Worm (Caenorhabditis elegans): Measurements from ENCODE around the gene srbc-50.

srbc-50 gene

DNA sequence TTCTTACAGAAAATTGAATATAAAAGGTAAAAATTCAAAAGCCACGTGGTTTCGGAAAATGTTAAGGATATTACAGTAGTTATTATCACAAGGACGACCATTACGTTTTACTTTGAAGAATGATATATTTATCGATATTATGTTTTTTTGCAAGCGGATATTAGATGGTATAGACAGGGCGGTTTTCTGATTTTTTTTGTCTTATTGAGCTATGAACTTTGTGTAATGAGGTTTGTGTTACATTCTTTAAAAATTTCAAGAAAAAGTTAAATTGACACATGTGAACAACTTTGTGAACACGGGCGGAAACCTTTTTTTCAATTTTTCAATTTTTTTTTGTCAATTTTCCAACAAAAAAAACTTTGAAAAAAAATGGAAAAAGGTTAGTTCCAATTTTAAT lies at the start of gene srbc-50:
srbc-50 (minus strand) TSS at position 101 of the 400 bp plus-strand sequence.
- TF ChIP-seq pes-1 (GFP tag; IDR thresholded peaks at IDR 0.05) (no peak), tbx-37 (GFP tag; conservative IDR thresholded peaks at IDR 0.05) (no peak), ama-1 (optimal IDR thresholded peaks at IDR 0.05) (no peak), ets-7 (tag; optimal IDR thresholded peaks at IDR 0.05) (no peak), tra-4 (tag; optimal IDR thresholded peaks at IDR 0.05) (no peak), hmg-4 (GFP tag; optimal IDR thresholded peaks at IDR 0.05) (no peak), scrt-1 (GFP tag; IDR thresholded peaks at IDR 0.05) (no peak), ceh-36 (tag; optimal IDR thresholded peaks at IDR 0.05) (no peak), B0310.2 (tag; optimal IDR thresholded peaks at IDR 0.05) (no peak), ceh-13 (GFP tag; optimal IDR thresholded peaks at IDR 0.05) (no peak), sea-1 (GFP tag; conservative IDR thresholded peaks at IDR 0.05) (no peak), hmbx-1 (tag; optimal IDR thresholded peaks at IDR 0.05) (no peak), flt-1 (GFP tag; IDR thresholded peaks at IDR 0.05) (no peak), tbx-11 (GFP tag; IDR thresholded peaks at IDR 0.05) (no peak)

DNA sequence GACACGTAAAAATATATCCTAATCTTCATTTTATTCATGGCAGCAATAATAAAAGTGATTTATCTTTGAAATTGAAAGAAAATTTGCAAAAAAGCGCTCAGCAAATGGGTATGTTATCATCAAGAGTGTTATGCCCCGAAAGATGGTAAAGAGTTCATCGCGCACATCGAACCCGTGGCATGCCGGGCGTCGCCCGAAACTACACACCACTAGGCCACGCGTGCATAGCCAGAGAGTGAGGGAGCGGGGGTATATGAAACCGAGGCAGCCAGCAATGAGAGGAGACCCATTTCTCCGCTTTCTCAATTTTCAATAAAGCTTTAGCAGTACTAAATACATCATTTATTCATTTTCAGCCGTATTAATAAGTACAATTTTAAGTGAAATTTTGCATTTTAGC lies 49.0 kb upstream of the srbc-50 start:
- TF ChIP-seq F13C5.2 (tag; optimal IDR thresholded peaks at IDR 0.05), result peak; percentile 100
- peak; percentile 97 for TF ChIP-seq ets-7 (tag; optimal IDR thresholded peaks at IDR 0.05)
- peak; percentile 99 for TF ChIP-seq hmg-4 (GFP tag; optimal IDR thresholded peaks at IDR 0.05)
- TF ChIP-seq tbx-11 (GFP tag; IDR thresholded peaks at IDR 0.05), result peak; percentile 100
- TF ChIP-seq pes-1 (GFP tag; IDR thresholded peaks at IDR 0.05), result peak; percentile 99
- TF ChIP-seq hmbx-1 (tag; optimal IDR thresholded peaks at IDR 0.05), result peak; percentile 94
- peak; percentile 99 for TF ChIP-seq sea-1 (GFP tag; conservative IDR thresholded peaks at IDR 0.05)
- peak; percentile 100 for TF ChIP-seq tbx-37 (GFP tag; conservative IDR thresholded peaks at IDR 0.05)
- TF ChIP-seq ama-1 (optimal IDR thresholded peaks at IDR 0.05), result no peak
- peak; percentile 99 for TF ChIP-seq B0310.2 (tag; optimal IDR thresholded peaks at IDR 0.05)
- TF ChIP-seq hnd-1 (tag; optimal IDR thresholded peaks at IDR 0.05), result peak; percentile 96
- TF ChIP-seq aly-1 (tag; optimal IDR thresholded peaks at IDR 0.05), result peak; percentile 99
- peak; percentile 98 for TF ChIP-seq ceh-36 (tag; optimal IDR thresholded peaks at IDR 0.05)
- peak; percentile 98 for TF ChIP-seq tra-4 (tag; optimal IDR thresholded peaks at IDR 0.05)
- TF ChIP-seq flt-1 (GFP tag; IDR thresholded peaks at IDR 0.05), result peak; percentile 100
- TF ChIP-seq ceh-13 (GFP tag; optimal IDR thresholded peaks at IDR 0.05), result peak; percentile 99
- peak; percentile 100 for TF ChIP-seq scrt-1 (GFP tag; IDR thresholded peaks at IDR 0.05)

DNA sequence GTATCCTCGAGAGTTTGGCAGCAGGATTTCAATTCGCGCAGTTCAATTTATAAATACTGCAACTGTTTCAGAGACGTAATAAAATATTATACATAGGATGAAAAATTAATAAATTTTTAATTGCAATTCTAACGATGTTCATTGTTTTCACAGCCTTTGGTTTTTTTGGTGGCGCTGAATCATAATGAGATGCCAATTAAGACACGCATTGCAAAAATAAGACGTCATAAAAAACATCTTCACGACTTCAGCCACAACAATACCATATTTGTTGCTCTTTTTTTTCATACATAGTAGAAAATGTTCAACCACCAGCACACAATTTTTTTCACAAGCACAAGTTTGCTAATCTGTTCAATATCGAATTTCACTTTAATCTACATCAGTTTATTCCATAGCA lies 47.5 kb upstream of the srbc-50 start, which contains the start of gene str-56:
str-56 (plus strand) TSS at position 301 of the 400 bp plus-strand sequence.
- TF ChIP-seq tbx-11 (GFP tag; IDR thresholded peaks at IDR 0.05) (no peak), B0310.2 (tag; optimal IDR thresholded peaks at IDR 0.05) (no peak), tra-4 (tag; optimal IDR thresholded peaks at IDR 0.05) (no peak), ets-7 (tag; optimal IDR thresholded peaks at IDR 0.05) (no peak), flt-1 (GFP tag; IDR thresholded peaks at IDR 0.05) (no peak), pes-1 (GFP tag; IDR thresholded peaks at IDR 0.05) (no peak), tbx-37 (GFP tag; conservative IDR thresholded peaks at IDR 0.05) (no peak), hmg-4 (GFP tag; optimal IDR thresholded peaks at IDR 0.05) (no peak), aly-1 (tag; optimal IDR thresholded peaks at IDR 0.05) (no peak), sea-1 (GFP tag; conservative IDR thresholded peaks at IDR 0.05) (no peak)

DNA sequence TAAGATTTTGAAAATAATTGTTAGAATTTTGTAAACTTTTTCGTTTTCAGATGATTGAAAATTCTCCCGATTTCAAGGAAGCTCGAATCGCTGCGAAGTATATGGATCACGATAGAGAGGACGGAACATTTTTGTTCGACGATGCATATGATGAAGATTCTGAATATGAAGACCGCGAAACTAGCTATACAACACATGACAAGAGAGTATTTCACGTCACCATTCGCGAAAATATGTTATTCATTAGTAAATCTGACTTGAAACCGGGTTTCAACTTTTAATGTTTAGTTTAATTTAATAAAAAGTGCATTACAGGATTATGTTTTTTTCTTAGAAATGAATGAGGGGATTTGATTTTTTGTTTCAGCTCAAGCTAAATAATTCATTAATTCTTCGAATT lies 45.6 kb upstream of the srbc-50 start, which contains the start of gene str-57:
str-57 (plus strand) TSS at position 301 of the 400 bp plus-strand sequence.
- no peak for TF ChIP-seq hnd-1 (tag; optimal IDR thresholded peaks at IDR 0.05)
- TF ChIP-seq hmbx-1 (tag; optimal IDR thresholded peaks at IDR 0.05), result no peak
- no peak for TF ChIP-seq scrt-1 (GFP tag; IDR thresholded peaks at IDR 0.05)
- TF ChIP-seq pes-1 (GFP tag; IDR thresholded peaks at IDR 0.05), result no peak

DNA sequence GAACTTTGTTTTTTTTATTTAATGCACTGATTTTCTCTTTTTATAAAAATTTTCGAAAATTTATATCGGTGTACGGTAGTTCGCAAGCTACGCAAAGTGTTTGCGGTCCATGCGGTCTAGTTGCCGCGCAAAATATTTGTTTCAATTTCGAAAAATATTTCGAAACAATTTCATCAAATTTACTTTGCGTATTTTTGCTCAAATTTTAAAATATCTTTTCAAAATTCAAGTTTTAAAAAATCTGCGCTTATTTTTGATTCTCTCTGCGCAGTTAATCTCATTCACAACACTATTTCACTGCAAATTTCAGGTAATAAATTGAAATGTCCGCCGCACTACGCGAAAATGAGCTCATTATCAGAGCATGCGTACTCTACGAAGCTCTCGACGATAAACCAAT lies 42.6 kb upstream of the srbc-50 start, which contains the start of gene fbxa-197:
fbxa-197 (plus strand) TSS at position 301 of the 400 bp plus-strand sequence.
- TF ChIP-seq tbx-37 (GFP tag; conservative IDR thresholded peaks at IDR 0.05) (no peak), B0310.2 (tag; optimal IDR thresholded peaks at IDR 0.05) (no peak), tra-4 (tag; optimal IDR thresholded peaks at IDR 0.05) (no peak), flt-1 (GFP tag; IDR thresholded peaks at IDR 0.05) (no peak), F13C5.2 (tag; optimal IDR thresholded peaks at IDR 0.05) (no peak), scrt-1 (GFP tag; IDR thresholded peaks at IDR 0.05) (no peak), ceh-36 (tag; optimal IDR thresholded peaks at IDR 0.05) (no peak), tbx-11 (GFP tag; IDR thresholded peaks at IDR 0.05) (no peak), aly-1 (tag; optimal IDR thresholded peaks at IDR 0.05) (no peak), sea-1 (GFP tag; conservative IDR thresholded peaks at IDR 0.05) (no peak), pes-1 (GFP tag; IDR thresholded peaks at IDR 0.05) (no peak), ama-1 (optimal IDR thresholded peaks at IDR 0.05) (no peak), hmg-4 (GFP tag; optimal IDR thresholded peaks at IDR 0.05) (no peak), ets-7 (tag; optimal IDR thresholded peaks at IDR 0.05) (no peak), ceh-13 (GFP tag; optimal IDR thresholded peaks at IDR 0.05) (no peak)

DNA sequence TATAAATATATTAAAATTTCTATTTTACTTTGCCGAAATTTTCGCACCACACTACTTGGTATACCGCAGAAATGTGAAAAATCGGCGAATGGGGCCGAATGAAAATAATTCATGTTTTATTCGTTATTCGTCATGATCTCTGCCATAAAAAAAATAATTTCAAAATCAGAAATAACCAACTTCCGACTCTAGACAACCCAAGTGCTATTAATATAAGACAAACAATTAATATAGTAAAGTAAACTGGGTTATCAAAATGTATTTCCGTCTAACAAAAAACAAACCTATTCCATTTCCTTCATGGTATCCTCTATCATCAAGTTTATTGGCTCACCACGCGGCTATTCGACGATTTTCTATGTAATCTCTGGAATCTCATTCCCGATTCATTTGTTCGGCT lies 41.1 kb upstream of the srbc-50 start, which contains the start of gene srh-293:
srh-293 (plus strand) TSS at position 301 of the 400 bp plus-strand sequence.
- TF ChIP-seq sea-1 (GFP tag; conservative IDR thresholded peaks at IDR 0.05), result no peak
- TF ChIP-seq hmg-4 (GFP tag; optimal IDR thresholded peaks at IDR 0.05), result no peak
- no peak for TF ChIP-seq ama-1 (optimal IDR thresholded peaks at IDR 0.05)
- no peak for TF ChIP-seq ets-7 (tag; optimal IDR thresholded peaks at IDR 0.05)
- TF ChIP-seq B0310.2 (tag; optimal IDR thresholded peaks at IDR 0.05), result no peak
- no peak for TF ChIP-seq tra-4 (tag; optimal IDR thresholded peaks at IDR 0.05)
- TF ChIP-seq F13C5.2 (tag; optimal IDR thresholded peaks at IDR 0.05), result no peak
- no peak for TF ChIP-seq hnd-1 (tag; optimal IDR thresholded peaks at IDR 0.05)
- no peak for TF ChIP-seq hmbx-1 (tag; optimal IDR thresholded peaks at IDR 0.05)
- TF ChIP-seq ceh-13 (GFP tag; optimal IDR thresholded peaks at IDR 0.05), result no peak
- no peak for TF ChIP-seq scrt-1 (GFP tag; IDR thresholded peaks at IDR 0.05)
- TF ChIP-seq flt-1 (GFP tag; IDR thresholded peaks at IDR 0.05), result no peak

DNA sequence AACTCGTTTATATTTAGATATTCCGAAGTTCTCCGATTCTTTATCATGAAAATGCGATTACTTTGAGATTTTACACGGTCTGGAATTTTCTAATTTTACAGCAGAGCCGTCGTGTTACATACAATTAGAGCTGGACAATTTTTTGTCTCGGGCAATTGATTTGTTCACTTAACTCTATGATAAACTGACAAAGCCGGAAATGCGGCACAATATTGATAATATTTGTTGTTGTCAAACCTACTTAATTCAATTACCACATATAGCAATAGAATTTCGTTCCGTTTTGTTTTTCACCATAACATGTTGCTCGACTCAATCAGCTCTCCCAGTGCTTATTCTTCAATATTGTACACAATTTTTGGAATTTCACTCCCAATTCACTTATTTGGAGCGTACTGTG lies 38.3 kb upstream of the srbc-50 start, which contains the start of gene srh-299:
srh-299 (plus strand) TSS at position 301 of the 400 bp plus-strand sequence.
- TF ChIP-seq pes-1 (GFP tag; IDR thresholded peaks at IDR 0.05) (no peak), hnd-1 (tag; optimal IDR thresholded peaks at IDR 0.05) (no peak), scrt-1 (GFP tag; IDR thresholded peaks at IDR 0.05) (no peak), ceh-13 (GFP tag; optimal IDR thresholded peaks at IDR 0.05) (no peak), ama-1 (optimal IDR thresholded peaks at IDR 0.05) (no peak), F13C5.2 (tag; optimal IDR thresholded peaks at IDR 0.05) (no peak), aly-1 (tag; optimal IDR thresholded peaks at IDR 0.05) (no peak), tbx-37 (GFP tag; conservative IDR thresholded peaks at IDR 0.05) (no peak), tbx-11 (GFP tag; IDR thresholded peaks at IDR 0.05) (no peak), ceh-36 (tag; optimal IDR thresholded peaks at IDR 0.05) (no peak), hmg-4 (GFP tag; optimal IDR thresholded peaks at IDR 0.05) (no peak)

Data from whole organism, early embryonic.